Fruit fly (Drosophila melanogaster) whole organism, embryonic: ENCODE measurements around the gene CG43290.

Experiments
- Bdp1 ChIP-seq: fragments of 200-800 bp; sonication (Bioruptor generic); optimal IDR thresholded peaks from 3 replicates; lab custom pipeline; 2016; ENCODE audit warnings: missing biosample characterization, missing genetic modification characterization
- CG11085 ChIP-seq: fragments of 200-800 bp; sonication (Bioruptor generic); IDR thresholded peaks from 2 replicates; pipeline ENCODE4 v1.3.6; 2022; ENCODE audit warnings: missing biosample characterization, missing genetic modification characterization
- CG11456 ChIP-seq: fragments of 200-800 bp; sonication (Bioruptor generic); IDR thresholded peaks from 3 replicates; pipeline ENCODE4 v1.3.6; 2022; ENCODE audit warnings: missing biosample characterization, missing genetic modification characterization
- CG13287 ChIP-seq: fragments of 200-800 bp; sonication (Bioruptor generic); IDR thresholded peaks from 2 replicates; pipeline ENCODE4 v1.3.6; 2022; ENCODE audit warnings: missing biosample characterization, missing genetic modification characterization; ENCODE audit not compliant: partially characterized antibody
- CG13775 ChIP-seq: fragments of 200-800 bp; sonication (Bioruptor generic); optimal IDR thresholded peaks from 3 replicates; lab custom pipeline; 2017; ENCODE audit warnings: missing biosample characterization, mild to moderate bottlenecking, missing genetic modification characterization
- CG14965 ChIP-seq: fragments of 200-800 bp; sonication (Bioruptor generic); optimal IDR thresholded peaks from 2 replicates; lab custom pipeline; 2016; ENCODE audit warnings: missing biosample characterization, missing genetic modification characterization, borderline replicate concordance
- CG30403 ChIP-seq: fragments of 200-800 bp; sonication (Bioruptor generic); optimal IDR thresholded peaks from 3 replicates; lab custom pipeline; 2016; ENCODE audit warnings: missing biosample characterization, missing genetic modification characterization
- CG3163 ChIP-seq: fragments of 200-800 bp; sonication (Bioruptor generic); optimal IDR thresholded peaks from 3 replicates; lab custom pipeline; 2016; ENCODE audit warnings: missing biosample characterization, missing genetic modification characterization
- CG32532 ChIP-seq: fragments of 200-800 bp; sonication (Bioruptor generic); IDR thresholded peaks from 2 replicates; pipeline ENCODE4 v1.3.6; 2022; ENCODE audit warnings: missing biosample characterization, missing genetic modification characterization
- CG9215 ChIP-seq: fragments of 200-800 bp; sonication (Bioruptor generic); IDR thresholded peaks from 2 replicates; pipeline ENCODE4 v1.3.6; 2022; ENCODE audit warnings: missing biosample characterization, missing genetic modification characterization
- CTCF ChIP-seq: fragments of 200-800 bp; sonication (Bioruptor generic); optimal IDR thresholded peaks from 2 replicates; lab custom pipeline; 2017; ENCODE audit warnings: missing biosample characterization, mild to moderate bottlenecking, missing genetic modification characterization, moderate library complexity
- Ets65A ChIP-seq: fragments of 200-800 bp; sonication (Bioruptor generic); peaks from one replicate; lab custom pipeline; 2016; ENCODE audit warnings: missing biosample characterization, missing genetic modification characterization
- HLH4C ChIP-seq: fragments of 200-800 bp; sonication (Bioruptor generic); IDR thresholded peaks from 3 replicates; pipeline ENCODE4 v1.3.6; 2022; ENCODE audit warnings: missing biosample characterization, missing genetic modification characterization; ENCODE audit not compliant: partially characterized antibody
- Hr39 ChIP-seq: fragments of >200 bp; optimal IDR thresholded peaks from 2 replicates; lab custom pipeline; 2017
- Nf-YB ChIP-seq: fragments of 200-800 bp; sonication (Bioruptor generic); optimal IDR thresholded peaks from 3 replicates; lab custom pipeline; 2019; ENCODE audit warnings: missing biosample characterization, mild to moderate bottlenecking, missing genetic modification characterization, moderate library complexity
- Nf-YC ChIP-seq: fragments of 200-800 bp; optimal IDR thresholded peaks from 3 replicates; lab custom pipeline; 2019; ENCODE audit warnings: missing biosample characterization, mild to moderate bottlenecking, missing genetic modification characterization, moderate library complexity
- Ptx1 ChIP-seq: fragments of 200-800 bp; sonication (Bioruptor generic); IDR thresholded peaks from 2 replicates; pipeline ENCODE4 v1.3.6; 2022; ENCODE audit warnings: missing biosample characterization, missing genetic modification characterization
- Sox100B ChIP-seq: fragments of 200-800 bp; sonication (Bioruptor generic); optimal IDR thresholded peaks from 3 replicates; lab custom pipeline; 2018; ENCODE audit warnings: missing biosample characterization, mild to moderate bottlenecking, missing genetic modification characterization
- Trl ChIP-seq, 3 experiments: fragments of >200 bp in 2 of 3; fragments of 200-800 bp in 1 of 3; sonication (Bioruptor generic) in 1 of 3; optimal IDR thresholded peaks; 2 replicates in 1 of 3; 3 replicates in 2 of 3; lab custom pipeline; 2016 to 2017; ENCODE audit warnings: missing biosample characterization in 1 of 3, missing genetic modification characterization in 1 of 3
- dan ChIP-seq: fragments of 200-800 bp; sonication (Bioruptor generic); IDR thresholded peaks from 2 replicates; pipeline ENCODE4 v1.3.6; 2022; ENCODE audit warnings: missing biosample characterization, missing genetic modification characterization
- eve ChIP-seq, 2 experiments: fragments of >200 bp; optimal IDR thresholded peaks; 2 replicates each; lab custom pipeline; 2017; ENCODE audit warnings: missing biosample characterization in 2 of 2, missing genetic modification characterization in 2 of 2
- kni ChIP-seq: fragments of 200-800 bp; sonication (Bioruptor generic); optimal IDR thresholded peaks from 3 replicates; lab custom pipeline; 2017; ENCODE audit warnings: mild to moderate bottlenecking, missing biosample characterization, missing genetic modification reagents, missing genetic modification characterization
- lab ChIP-seq: fragments of 200-800 bp; sonication (Bioruptor generic); optimal IDR thresholded peaks from 3 replicates; lab custom pipeline; 2017; ENCODE audit warnings: missing biosample characterization, missing genetic modification characterization, mild to moderate bottlenecking, moderate library complexity, missing genetic modification reagents
- lov ChIP-seq, 2 experiments: fragments of 200-800 bp in 1 of 2; fragments of >200 bp in 1 of 2; sonication (Bioruptor generic) in 1 of 2; IDR thresholded peaks in 1 of 2; optimal IDR thresholded peaks in 1 of 2; 2 replicates in 1 of 2; 3 replicates in 1 of 2; pipeline versions ENCODE4 v1.3.6 to Lab custom; 2017 to 2022; ENCODE audit warnings: missing biosample characterization in 1 of 2, missing genetic modification characterization in 1 of 2
- onecut ChIP-seq: fragments of 200-800 bp; sonication (Bioruptor generic); IDR thresholded peaks from 2 replicates; pipeline ENCODE4 v1.3.6; 2022; ENCODE audit warnings: missing biosample characterization, missing genetic modification characterization
- schlank ChIP-seq: fragments of 200-800 bp; sonication (Bioruptor generic); optimal IDR thresholded peaks from 2 replicates; lab custom pipeline; 2018; ENCODE audit warnings: missing biosample characterization, mild to moderate bottlenecking, missing genetic modification characterization
- scrt ChIP-seq: fragments of 200-800 bp; sonication (Bioruptor generic); optimal IDR thresholded peaks from 2 replicates; lab custom pipeline; 2018; ENCODE audit warnings: missing biosample characterization, mild to moderate bottlenecking, missing genetic modification characterization, moderate library complexity
- sens-2 ChIP-seq: fragments of 200-800 bp; sonication (Bioruptor generic); IDR thresholded peaks from 2 replicates; pipeline ENCODE4 v1.3.6; 2022; ENCODE audit warnings: missing biosample characterization, missing genetic modification characterization
- sqz ChIP-seq: fragments of 200-800 bp; sonication (Bioruptor generic); optimal IDR thresholded peaks from 3 replicates; lab custom pipeline; 2018; ENCODE audit warnings: missing biosample characterization, mild to moderate bottlenecking, missing genetic modification characterization
- z ChIP-seq: fragments of 200-800 bp; sonication (Bioruptor generic); IDR thresholded peaks from 3 replicates; pipeline ENCODE4 v1.3.6; 2022; ENCODE audit warnings: missing biosample characterization, missing genetic modification characterization
- zen2 ChIP-seq: fragments of 200-800 bp; sonication (Bioruptor generic); IDR thresholded peaks from 3 replicates; pipeline ENCODE4 v1.3.6; 2022; ENCODE audit warnings: missing biosample characterization, missing genetic modification characterization; ENCODE audit not compliant: partially characterized antibody

Gene CG43290

dm6 chr3R:7306539-7307192 lies 42.7 kb downstream of the CG43290 start:
- no peak for TF ChIP-seq kni (GFP tag; lab: Kevin White, UChicago)
- no peak for TF ChIP-seq lab (GFP tag; lab: Kevin White, UChicago)
- peak; percentile 63 to 69 for TF ChIP-seq Trl (optimal IDR thresholded peaks at IDR 0.05; lab: Kevin White, UChicago)
- no peak for TF ChIP-seq Trl (GFP tag; optimal IDR thresholded peaks at IDR 0.05; lab: Kevin White, UChicago)
- peak; percentile 95 for TF ChIP-seq Nf-YC (tag; lab: Kevin White, UChicago)
- TF ChIP-seq eve (GFP tag; optimal IDR thresholded peaks at IDR 0.05; lab: Kevin White, UChicago) = no peak
- no peak for TF ChIP-seq onecut (GFP tag; lab: Robert Waterston, UW)
- TF ChIP-seq schlank (tag; lab: Kevin White, UChicago) = no peak
- peak; percentile 82 for TF ChIP-seq scrt (GFP tag; lab: Kevin White, UChicago)
- TF ChIP-seq Sox100B (GFP tag; lab: Kevin White, UChicago) = no peak
- TF ChIP-seq sqz (GFP tag; lab: Kevin White, UChicago) = peak; percentile 23
- peak; percentile 48; the same call in 1 of the 3 replicates for TF ChIP-seq zen2 (GFP tag; lab: Robert Waterston, UW)
- TF ChIP-seq CG3163 (GFP tag; lab: Kevin White, UChicago) = peak; percentile 91
- peak; percentile 94 for TF ChIP-seq Nf-YB (GFP tag; lab: Kevin White, UChicago)
- TF ChIP-seq z (GFP tag; lab: Robert Waterston, UW) = peak; percentile 92
- TF ChIP-seq sens-2 (GFP tag; lab: Robert Waterston, UW) = no peak
- TF ChIP-seq CG32532 (GFP tag; lab: Robert Waterston, UW) = 0 out of 2 replicates have a peak, but pooled peaks have one; percentile 10
- no peak for TF ChIP-seq Bdp1 (GFP tag; lab: Kevin White, UChicago)
- TF ChIP-seq HLH4C (GFP tag; lab: Robert Waterston, UW) = 0 out of 3 replicates have a peak, but pooled peaks have one; percentile 7
- TF ChIP-seq CG13287 (GFP tag; lab: Robert Waterston, UW) = peak; percentile 19; the same call in 1 of the 2 replicates

dm6 chr3R:7304455-7305088 lies 44.8 kb downstream of the CG43290 start, which contains the start of gene CG42544:
TSS of gene CG42544 (plus strand) at chr3R:7304592.
- no peak for TF ChIP-seq CG9215 (GFP tag; lab: Robert Waterston, UW)
- no peak for TF ChIP-seq lov (optimal IDR thresholded peaks at IDR 0.05; lab: Kevin White, UChicago)
- 0 out of 3 replicates have a peak, but pooled peaks have one; percentile 46 for TF ChIP-seq lov (GFP tag; IDR thresholded peaks at IDR 0.05; lab: Robert Waterston, UW)
- no peak for TF ChIP-seq CG30403 (GFP tag; lab: Kevin White, UChicago)
- TF ChIP-seq CTCF (GFP tag; lab: Kevin White, UChicago) = peak; percentile 80
- no peak for TF ChIP-seq Ptx1 (GFP tag; lab: Robert Waterston, UW)
- TF ChIP-seq Ets65A (GFP tag; lab: Kevin White, UChicago) = peak; percentile 57
- peak; percentile 98 for TF ChIP-seq Hr39 (lab: Kevin White, UChicago)
- peak; percentile 87 for TF ChIP-seq CG14965 (GFP tag; lab: Kevin White, UChicago)
- peak; percentile 91 for TF ChIP-seq CG13775
- TF ChIP-seq CG11456 = 0 out of 3 replicates have a peak, but pooled peaks have one; percentile 44
- TF ChIP-seq dan (GFP tag; lab: Robert Waterston, UW) = 0 out of 2 replicates have a peak, but pooled peaks have one; percentile 28
- TF ChIP-seq CG11085 = 0 out of 2 replicates have a peak, but pooled peaks have one; percentile 7
